Fruit fly (Drosophila melanogaster) whole organism, embryonic: ENCODE results near the gene AcCoAS.

Experiments used
- ATbp ChIP-seq: fragments of 200-800 bp; sonication (Bioruptor generic); optimal IDR thresholded peaks from 2 replicates; lab custom pipeline; 2017; ENCODE audit warnings: missing biosample characterization, mild to moderate bottlenecking, missing genetic modification characterization, missing genetic modification reagents
- Blimp-1 ChIP-seq: fragments of 200-800 bp; sonication (Bioruptor generic); optimal IDR thresholded peaks from 3 replicates; lab custom pipeline; 2018; ENCODE audit warnings: missing biosample characterization, missing genetic modification characterization, mild to moderate bottlenecking, moderate library complexity, missing genetic modification reagents
- CG10462 ChIP-seq: fragments of 200-800 bp; sonication (Bioruptor generic); optimal IDR thresholded peaks from 2 replicates; lab custom pipeline; 2016; ENCODE audit warnings: missing biosample characterization, missing genetic modification characterization
- CG10979 ChIP-seq: fragments of 200-800 bp; sonication (Bioruptor generic); optimal IDR thresholded peaks from 2 replicates; lab custom pipeline; 2018; ENCODE audit warnings: missing biosample characterization, mild to moderate bottlenecking, missing genetic modification characterization, moderate library complexity
- CG13287 ChIP-seq: fragments of 200-800 bp; sonication (Bioruptor generic); IDR thresholded peaks from 2 replicates; pipeline ENCODE4 v1.3.6; 2022; ENCODE audit warnings: missing biosample characterization, missing genetic modification characterization; ENCODE audit not compliant: partially characterized antibody
- CG13424 ChIP-seq: fragments of 200-800 bp; sonication (Bioruptor generic); optimal IDR thresholded peaks from 2 replicates; lab custom pipeline; 2019; ENCODE audit warnings: missing biosample characterization, mild to moderate bottlenecking, missing genetic modification characterization, moderate library complexity
- CG13775 ChIP-seq: fragments of 200-800 bp; sonication (Bioruptor generic); optimal IDR thresholded peaks from 3 replicates; lab custom pipeline; 2017; ENCODE audit warnings: missing biosample characterization, mild to moderate bottlenecking, missing genetic modification characterization
- CG2712 ChIP-seq: fragments of 200-800 bp; optimal IDR thresholded peaks from 3 replicates; lab custom pipeline; 2019; ENCODE audit warnings: missing biosample characterization, mild to moderate bottlenecking, missing genetic modification characterization, moderate library complexity
- CG31441 ChIP-seq: fragments of 200-800 bp; sonication (Bioruptor generic); IDR thresholded peaks from 2 replicates; pipeline ENCODE4 v1.3.6; 2022; ENCODE audit warnings: missing biosample characterization, missing genetic modification characterization
- Drgx ChIP-seq: fragments of 200-800 bp; sonication (Bioruptor generic); IDR thresholded peaks from 2 replicates; pipeline ENCODE4 v1.3.6; 2022; ENCODE audit warnings: missing biosample characterization, missing genetic modification characterization
- Med ChIP-seq: fragments of 200-800 bp; sonication (Bioruptor generic); peaks from one replicate; lab custom pipeline; 2016; ENCODE audit warnings: missing biosample characterization, missing genetic modification characterization, mild to moderate bottlenecking, inconsistent platforms, moderate library complexity
- bsh ChIP-seq, 2 experiments: fragments of 200-800 bp; sonication (Bioruptor generic); optimal IDR thresholded peaks; 2 replicates each; lab custom pipeline; 2017 to 2018; ENCODE audit warnings: mild to moderate bottlenecking in 2 of 2, missing biosample characterization in 2 of 2, missing genetic modification characterization in 2 of 2, moderate library complexity in 1 of 2
- ham ChIP-seq: fragments of 200-800 bp; sonication (Bioruptor generic); IDR thresholded peaks from 2 replicates; pipeline ENCODE4 v1.3.6; 2022; ENCODE audit warnings: missing biosample characterization, missing genetic modification characterization
- tap ChIP-seq: fragments of 200-800 bp; optimal IDR thresholded peaks from 3 replicates; lab custom pipeline; 2019; ENCODE audit warnings: missing biosample characterization, mild to moderate bottlenecking, missing genetic modification characterization, moderate library complexity

The AcCoAS gene

DNA sequence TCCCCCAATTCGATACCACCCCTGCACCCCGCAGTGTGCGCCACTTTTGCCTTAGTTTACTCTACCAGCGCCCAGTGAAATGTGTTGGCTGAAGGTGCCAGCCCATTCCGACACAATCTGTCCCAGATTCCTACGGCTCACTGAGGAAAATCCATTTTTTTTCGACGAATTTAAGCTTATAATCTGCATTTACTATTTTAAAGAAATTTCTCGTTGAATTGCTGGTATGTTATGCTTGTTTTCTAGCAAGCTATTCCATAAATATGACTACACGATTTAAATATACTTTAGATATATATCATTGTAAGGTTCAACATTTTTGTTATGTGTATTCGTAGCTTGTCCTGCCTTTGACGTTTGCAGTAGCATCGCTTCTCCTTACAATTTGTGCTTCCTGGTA is 56.8 kb downstream of the AcCoAS start (continued):
- TF ChIP-seq CG2712 (tag; lab: Kevin White, UChicago): peak; percentile 30
- peak in 1 of 2 experiments; percentile 48 for TF ChIP-seq bsh (GFP tag; optimal IDR thresholded peaks at IDR 0.05; lab: Kevin White, UChicago)
- TF ChIP-seq CG10979 (tag; lab: Kevin White, UChicago): peak; percentile 52
- TF ChIP-seq ham (GFP tag; lab: Robert Waterston, UW): no peak
- TF ChIP-seq CG10462 (GFP tag; lab: Kevin White, UChicago): no peak
- TF ChIP-seq Med (GFP tag; lab: Kevin White, UChicago): no peak
- peak; percentile 35 for TF ChIP-seq Blimp-1 (GFP tag; lab: Kevin White, UChicago)
- TF ChIP-seq ATbp: peak; percentile 2
- TF ChIP-seq CG31441 (GFP tag; lab: Robert Waterston, UW): peak; percentile 28; the same call in 1 of the 2 replicates
- no peak for TF ChIP-seq CG13287 (GFP tag; lab: Robert Waterston, UW)
- TF ChIP-seq tap (tag; lab: Kevin White, UChicago): no peak
- TF ChIP-seq Drgx (GFP tag; lab: Robert Waterston, UW): peak; percentile 59
- no peak for TF ChIP-seq CG13775 (GFP tag; lab: Kevin White, UChicago)
- peak; percentile 15 for TF ChIP-seq CG13424 (tag; lab: Kevin White, UChicago)
- TF ChIP-seq, all 482 proteins: peak for 31
